Fruit fly (Drosophila melanogaster): Measurements from ENCODE around the gene wake.

The wake gene

DNA sequence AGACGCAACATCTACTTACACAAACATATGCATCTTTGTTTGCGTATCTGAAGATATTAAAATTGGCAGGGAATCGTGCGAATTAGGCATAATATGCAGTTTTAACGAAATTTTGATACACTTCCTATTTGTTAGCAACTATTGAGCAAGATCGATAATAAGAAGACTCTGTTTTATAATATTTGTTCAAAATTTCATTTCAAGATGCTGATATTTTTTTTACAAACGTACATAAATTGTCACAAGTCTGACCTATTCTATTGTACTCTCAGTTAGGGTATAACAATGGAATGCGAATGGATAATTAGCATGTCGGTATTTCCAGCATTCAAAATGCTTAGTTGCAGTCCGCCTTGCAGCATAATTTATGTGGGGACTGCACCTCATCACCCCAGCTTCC lies 88.2 kb downstream of the wake start (continued):
- TF ChIP-seq CG1603 (tag; optimal IDR thresholded peaks at IDR 0.05) (peak; percentile 30), slbo (GFP tag; IDR thresholded peaks at IDR 0.05) (0 out of 2 replicates have a peak, but pooled peaks have one; percentile 11), tup (GFP tag; optimal IDR thresholded peaks at IDR 0.05) (no peak), CG6689 (GFP tag; IDR thresholded peaks at IDR 0.05) (peak; percentile 17; the same call in 1 of the 2 replicates), D19A (tag; optimal IDR thresholded peaks at IDR 0.05) (peak; percentile 86), CG1529 (GFP tag; optimal IDR thresholded peaks at IDR 0.05) (no peak), maf-S (GFP tag; optimal IDR thresholded peaks at IDR 0.05) (no peak), Med (GFP tag) (peak; percentile 65), sr (GFP tag; IDR thresholded peaks at IDR 0.05) (no peak), phol (tag; optimal IDR thresholded peaks at IDR 0.05) (peak; percentile 19), vvl (GFP tag; IDR thresholded peaks at IDR 0.05) (peak; percentile 57; the same call in 1 of the 2 replicates), pan (optimal IDR thresholded peaks at IDR 0.05) (no peak), pan (GFP tag; optimal IDR thresholded peaks at IDR 0.05 in 1 of 2, IDR thresholded peaks at IDR 0.05 in 1 of 2) (peak in 1 of 2 experiments; percentile 75), Dad (GFP tag; optimal IDR thresholded peaks at IDR 0.05) (no peak), sens (GFP tag) (peak; percentile 22), Ptx1 (GFP tag; IDR thresholded peaks at IDR 0.05) (peak; percentile 73), Jarid2 (GFP tag; optimal IDR thresholded peaks at IDR 0.05) (no peak), Ets65A (GFP tag) (peak; percentile 84), ssp (GFP tag; IDR thresholded peaks at IDR 0.05) (peak; percentile 28; the same call in 1 of the 2 replicates), Hmr (GFP tag; optimal IDR thresholded peaks at IDR 0.05) (peak; percentile 3), CG18262 (tag; optimal IDR thresholded peaks at IDR 0.05) (peak; percentile 25), CG18599 (GFP tag; optimal IDR thresholded peaks at IDR 0.05) (no peak), HmgD (GFP tag; optimal IDR thresholded peaks at IDR 0.05) (no peak), CG11247 (GFP tag; IDR thresholded peaks at IDR 0.05) (0 out of 2 replicates have a peak, but pooled peaks have one; percentile 27), CG32772 (GFP tag; IDR thresholded peaks at IDR 0.05) (0 out of 2 replicates have a peak, but pooled peaks have one; percentile 7), Hsf (GFP tag; optimal IDR thresholded peaks at IDR 0.05) (no peak), CG17359 (tag; optimal IDR thresholded peaks at IDR 0.05) (peak; percentile 13), CG30403 (GFP tag; optimal IDR thresholded peaks at IDR 0.05) (peak; percentile 14), tna (GFP tag; IDR thresholded peaks at IDR 0.05; ENCODE audit: partially characterized antibody) (no peak), klu (GFP tag; IDR thresholded peaks at IDR 0.05) (peak; percentile 42; the same call in 1 of the 2 replicates)

DNA sequence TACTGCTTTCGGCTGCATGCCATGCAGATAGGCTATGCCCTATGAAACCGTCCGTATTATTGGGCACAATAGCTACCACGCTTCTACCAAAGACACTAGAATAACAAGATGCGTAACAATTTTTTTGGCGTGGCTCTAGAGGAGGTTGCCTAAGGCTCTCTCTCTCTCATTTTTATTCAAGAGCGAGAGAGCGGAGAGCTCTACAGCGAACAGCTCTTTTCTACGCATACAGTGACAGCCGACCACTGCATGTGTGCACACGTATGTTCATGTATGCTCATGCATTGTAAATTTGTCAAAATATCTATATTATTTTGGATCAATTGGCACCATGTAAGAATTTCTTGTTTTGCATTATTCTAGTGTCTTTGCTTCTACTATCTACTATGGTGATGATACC lies 93.4 kb downstream of the wake start:
- TF ChIP-seq dan (GFP tag; IDR thresholded peaks at IDR 0.05) (no peak), cg (GFP tag; optimal IDR thresholded peaks at IDR 0.05) (peak; percentile 53), tna (GFP tag; IDR thresholded peaks at IDR 0.05; ENCODE audit: partially characterized antibody) (0 out of 2 replicates have a peak, but pooled peaks have one; percentile 17), Trl (optimal IDR thresholded peaks at IDR 0.05) (peak; percentile 58 to 66), Trl (GFP tag; optimal IDR thresholded peaks at IDR 0.05) (no peak)
